Fruit fly (Drosophila melanogaster): Measurements from ENCODE around the gene Poxm.

dm6 chr3R:8362259-8362876 is 28.8 kb upstream of the Poxm start, which contains the start of the genes Veneno and CG7963:
- no peak for TF ChIP-seq Drgx (GFP tag; IDR thresholded peaks at IDR 0.05)
- TF ChIP-seq p53 (GFP tag; optimal IDR thresholded peaks at IDR 0.05), result no peak
- no peak for TF ChIP-seq Dip2 (GFP tag; IDR thresholded peaks at IDR 0.05)
- TF ChIP-seq CG11695 (GFP tag; IDR thresholded peaks at IDR 0.05), result no peak
- TF ChIP-seq lola (GFP tag; optimal IDR thresholded peaks at IDR 0.05), result peak in 2 of 3 experiments; percentile 19 to 79
- TF ChIP-seq sqz (GFP tag; optimal IDR thresholded peaks at IDR 0.05), result no peak
- no peak for TF ChIP-seq cwo (GFP tag; optimal IDR thresholded peaks at IDR 0.05)
